Worm (Caenorhabditis elegans): ENCODE data around the gene D1053.4.

Gene D1053.4

DNA sequence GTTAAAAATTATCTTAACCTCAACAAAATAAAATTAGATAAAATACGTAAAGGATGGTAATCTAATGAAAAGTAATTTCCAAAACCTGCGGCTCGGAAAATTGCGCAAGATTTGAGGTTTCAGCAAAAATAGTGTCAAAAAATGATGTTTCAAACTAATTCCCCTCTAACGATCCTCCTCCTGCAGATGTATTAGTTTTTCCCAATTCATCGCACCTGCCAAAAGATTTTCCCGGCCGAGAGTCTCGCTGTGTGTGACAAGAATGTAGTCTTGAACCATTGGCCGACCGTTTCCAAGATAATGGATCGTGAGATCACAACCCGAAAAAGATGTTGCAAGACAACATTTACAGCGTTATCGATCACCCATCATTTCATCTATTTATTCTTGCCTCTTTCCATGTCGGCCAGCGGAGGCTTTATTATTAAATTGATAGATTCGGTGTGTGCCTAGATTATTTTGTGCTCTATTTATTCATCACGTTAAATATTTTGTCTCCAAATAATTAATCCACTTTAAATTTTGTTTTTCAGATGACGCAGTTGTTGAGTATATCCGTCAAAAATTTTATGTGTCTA, 33.5 kb downstream of the D1053.4 start, which contains the start of the genes C44C10.10 and C44C10.5:
Gene C44C10.10, plus strand, starts transcription at position 301 of the 578 bp plus-strand sequence.
Gene C44C10.5, plus strand, starts transcription at position 528 of the 578 bp plus-strand sequence.
- TF ChIP-seq crh-2 (tag; optimal IDR thresholded peaks at IDR 0.05): no peak
- TF ChIP-seq unc-62 (GFP tag; optimal IDR thresholded peaks at IDR 0.05): no peak
- no peak for TF ChIP-seq ztf-11 (tag; optimal IDR thresholded peaks at IDR 0.05)
- no peak for TF ChIP-seq unc-55 (GFP tag; optimal IDR thresholded peaks at IDR 0.05)
- no peak for TF ChIP-seq F13H6.1 (tag; optimal IDR thresholded peaks at IDR 0.05)
- TF ChIP-seq Y55F3AM.14 (GFP tag; optimal IDR thresholded peaks at IDR 0.05): no peak
- no peak for TF ChIP-seq R02D3.7 (tag; optimal IDR thresholded peaks at IDR 0.05)
- no peak for TF ChIP-seq nhr-21 (tag; optimal IDR thresholded peaks at IDR 0.05)
- TF ChIP-seq lin-13 (GFP tag; optimal IDR thresholded peaks at IDR 0.05): no peak
- TF ChIP-seq mab-5 (tag; optimal IDR thresholded peaks at IDR 0.05): no peak
- no peak for TF ChIP-seq dmd-4 (tag; optimal IDR thresholded peaks at IDR 0.05)
- TF ChIP-seq nhr-129 (tag; optimal IDR thresholded peaks at IDR 0.05): no peak
- no peak for TF ChIP-seq egl-27 (tag; optimal IDR thresholded peaks at IDR 0.05)
- TF ChIP-seq elt-1 (tag; optimal IDR thresholded peaks at IDR 0.05): no peak

DNA sequence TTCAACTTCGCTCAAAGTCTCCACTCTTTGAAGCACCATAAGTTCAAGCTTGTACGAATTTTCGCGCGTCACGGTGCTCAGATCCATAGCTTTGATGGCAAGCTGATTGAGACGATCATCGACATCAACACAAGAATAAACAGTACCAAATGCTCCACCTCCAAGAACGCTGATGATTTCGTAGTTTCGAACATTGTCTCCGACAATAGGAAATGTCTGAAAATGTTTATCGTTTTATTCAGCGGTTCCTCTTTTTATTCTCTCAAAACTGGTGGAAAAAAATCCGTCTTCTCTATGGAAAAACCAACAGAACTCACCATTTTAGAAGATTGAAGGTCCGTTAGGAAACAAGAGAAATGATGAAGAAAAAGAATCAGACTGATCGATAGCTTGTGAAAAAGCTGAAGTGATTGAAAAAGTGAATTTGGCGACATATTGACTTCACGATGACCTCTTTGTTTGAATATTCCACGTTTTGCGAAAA, 35.7 kb downstream of the D1053.4 start, which contains the start of gene C44C10.7:
Gene C44C10.7, minus strand, starts transcription at position 434 of the 484 bp plus-strand sequence.
- TF ChIP-seq ZK546.5 (tag; optimal IDR thresholded peaks at IDR 0.05) (no peak), egl-27 (tag; optimal IDR thresholded peaks at IDR 0.05) (no peak), ceh-16 (tag; optimal IDR thresholded peaks at IDR 0.05) (no peak), elt-1 (tag; optimal IDR thresholded peaks at IDR 0.05) (no peak), ztf-1 (GFP tag; conservative IDR thresholded peaks at IDR 0.05) (no peak), ama-1 (optimal IDR thresholded peaks at IDR 0.05) (no peak), sma-9 (GFP tag; optimal IDR thresholded peaks at IDR 0.05) (no peak), sma-9 (tag; optimal IDR thresholded peaks at IDR 0.05) (no peak), nhr-12 (tag; optimal IDR thresholded peaks at IDR 0.05) (no peak), nhr-23 (tag; optimal IDR thresholded peaks at IDR 0.05) (no peak), peb-1 (tag; optimal IDR thresholded peaks at IDR 0.05) (no peak), sma-3 (GFP tag; optimal IDR thresholded peaks at IDR 0.05) (no peak), lin-11 (tag; optimal IDR thresholded peaks at IDR 0.05) (no peak), sem-4 (tag; optimal IDR thresholded peaks at IDR 0.05) (no peak), nhr-6 (tag; optimal IDR thresholded peaks at IDR 0.05) (no peak), C34F6.9 (tag; optimal IDR thresholded peaks at IDR 0.05) (no peak), unc-55 (GFP tag; optimal IDR thresholded peaks at IDR 0.05) (no peak), elt-3 (tag; optimal IDR thresholded peaks at IDR 0.05) (no peak), alr-1 (tag; optimal IDR thresholded peaks at IDR 0.05) (no peak), aly-2 (tag; optimal IDR thresholded peaks at IDR 0.05) (no peak), snpc-4 (tag; optimal IDR thresholded peaks at IDR 0.05) (no peak)

DNA sequence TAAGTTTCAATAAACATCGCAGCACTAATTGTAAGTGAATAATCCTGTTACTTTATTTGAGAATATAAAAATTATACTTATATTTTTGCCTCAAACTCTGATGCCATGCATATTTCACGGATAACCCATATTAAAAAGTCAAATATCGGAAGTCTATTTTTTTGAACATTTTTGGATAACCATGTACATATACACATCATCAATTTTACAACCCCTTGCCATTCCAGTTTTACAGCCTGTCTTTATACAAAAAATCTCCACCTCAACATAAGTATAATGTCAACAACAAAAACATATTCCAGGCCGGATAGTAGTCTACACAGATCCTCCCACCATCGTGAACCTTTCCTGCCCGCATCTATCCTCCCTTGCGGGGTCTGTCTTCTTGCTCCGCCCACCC, 39.3 kb downstream of the D1053.4 start, which contains the start of gene hnd-1:
Gene hnd-1, plus strand, starts transcription at position 301 of the 400 bp plus-strand sequence.
- TF ChIP-seq blmp-1 (tag; optimal IDR thresholded peaks at IDR 0.05; ENCODE audit: insufficient read depth): no peak
- no peak for TF ChIP-seq ztf-11 (tag; optimal IDR thresholded peaks at IDR 0.05)
- no peak for TF ChIP-seq ztf-4 (tag; optimal IDR thresholded peaks at IDR 0.05)
- no peak for TF ChIP-seq ama-1 (optimal IDR thresholded peaks at IDR 0.05)
- no peak for TF ChIP-seq mdl-1 (tag; optimal IDR thresholded peaks at IDR 0.05)
- TF ChIP-seq sem-4 (tag; optimal IDR thresholded peaks at IDR 0.05): no peak
- TF ChIP-seq unc-55 (GFP tag; optimal IDR thresholded peaks at IDR 0.05): no peak
- no peak for TF ChIP-seq aly-2 (tag; optimal IDR thresholded peaks at IDR 0.05)

DNA sequence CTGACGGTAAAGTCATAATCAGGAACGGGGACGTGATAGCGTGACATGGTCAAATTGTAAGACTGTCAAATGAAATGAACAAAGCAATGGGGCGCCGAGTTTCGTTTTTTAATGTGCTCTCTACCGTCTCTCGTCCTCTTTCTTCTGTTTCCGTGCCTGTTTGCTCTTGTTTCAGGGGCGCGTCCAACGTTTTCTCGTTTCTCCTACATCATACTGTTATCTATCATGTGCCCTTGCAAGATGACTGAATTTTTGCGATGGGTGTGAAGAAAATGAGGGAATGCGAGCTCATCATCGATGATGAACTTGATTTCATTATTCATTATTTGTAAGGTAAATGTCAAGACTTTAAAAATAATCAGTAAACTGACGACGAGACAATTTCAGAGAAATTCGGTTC, 42.7 kb downstream of the D1053.4 start, which contains the start of gene T04F8.7:
Gene T04F8.7, minus strand, starts transcription at position 130 of the 400 bp plus-strand sequence.
- TF ChIP-seq nhr-23 (tag; optimal IDR thresholded peaks at IDR 0.05) (no peak), ztf-4 (tag; optimal IDR thresholded peaks at IDR 0.05) (no peak), crh-2 (tag; optimal IDR thresholded peaks at IDR 0.05) (peak; percentile 11), aly-2 (tag; optimal IDR thresholded peaks at IDR 0.05) (no peak), ama-1 (optimal IDR thresholded peaks at IDR 0.05) (no peak), ceh-82 (tag; optimal IDR thresholded peaks at IDR 0.05) (no peak), F13H6.1 (tag; optimal IDR thresholded peaks at IDR 0.05) (peak; percentile 6), sma-9 (GFP tag; optimal IDR thresholded peaks at IDR 0.05) (peak; percentile 24), sma-9 (tag; optimal IDR thresholded peaks at IDR 0.05) (no peak), blmp-1 (tag; optimal IDR thresholded peaks at IDR 0.05; ENCODE audit: insufficient read depth) (no peak), fos-1 (tag; optimal IDR thresholded peaks at IDR 0.05) (peak; percentile 83), lin-13 (GFP tag; optimal IDR thresholded peaks at IDR 0.05) (no peak)

Measured in whole organism, L2 larva.